Fruit fly (Drosophila melanogaster) whole organism: Measurements from ENCODE around the gene CG12480.

Source experiments
- CG8478 ChIP-seq: fragments of >200 bp; optimal IDR thresholded peaks from 2 replicates; lab custom pipeline; 2018; ENCODE audit warnings: inconsistent platforms
- Dll ChIP-seq: fragments of >200 bp; optimal IDR thresholded peaks from 2 replicates; lab custom pipeline; 2017
- EcR ChIP-seq, 2 experiments: fragments of >200 bp; optimal IDR thresholded peaks; 2 replicates each; lab custom pipeline; 2017; ENCODE audit warnings: missing biosample characterization in 2 of 2, missing genetic modification characterization in 2 of 2, missing genetic modification reagents in 2 of 2
- pan ChIP-seq: fragments of >200 bp; optimal IDR thresholded peaks from 2 replicates; lab custom pipeline; 2017
- psq ChIP-seq: fragments of >200 bp; optimal IDR thresholded peaks from 2 replicates; lab custom pipeline; 2017

DNA sequence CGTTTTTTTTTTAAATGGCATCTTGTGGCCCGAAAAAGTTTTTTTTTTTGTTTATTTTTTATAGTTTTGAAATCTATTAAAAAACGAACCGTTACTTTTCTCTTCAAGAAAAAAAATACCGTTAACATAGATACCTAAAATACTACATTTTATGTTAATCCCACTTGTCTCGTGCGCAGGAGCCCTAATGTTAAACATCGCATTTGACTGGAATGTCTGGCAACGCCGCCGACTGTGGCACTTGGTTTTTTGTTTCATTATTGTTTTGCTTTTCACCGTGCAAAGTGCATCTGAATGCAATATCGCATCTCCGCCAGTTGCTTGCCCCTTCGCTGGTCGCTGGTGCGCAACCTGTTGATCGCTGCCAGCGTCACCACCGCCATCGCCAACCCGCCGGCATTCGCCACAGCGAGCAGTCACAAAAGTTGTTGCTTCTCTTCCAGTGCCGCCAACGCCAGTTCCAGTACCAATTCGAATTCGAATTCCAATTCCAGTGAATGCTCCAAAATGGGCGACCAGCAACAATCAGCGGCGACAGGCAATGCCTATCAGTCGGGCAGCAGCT, 30.7 kb downstream of the CG12480 start, which contains the start of gene CG11590:
- no peak for TF ChIP-seq CG8478 (lab: Kevin White, UChicago)
- no peak for TF ChIP-seq psq (lab: Kevin White, UChicago)
- TF ChIP-seq Dll (lab: Kevin White, UChicago): no peak
- no peak for TF ChIP-seq EcR (GFP tag; optimal IDR thresholded peaks at IDR 0.05; lab: Kevin White, UChicago)
- no peak for TF ChIP-seq pan
